Fruit fly (Drosophila melanogaster) whole organism, embryonic: ENCODE data around the gene CG13634.

Experiments used
- Abd-B ChIP-seq: fragments of 200-800 bp; sonication (Bioruptor generic); optimal IDR thresholded peaks from 2 replicates; lab custom pipeline; 2018; ENCODE audit warnings: missing biosample characterization, mild to moderate bottlenecking, missing genetic modification characterization, moderate library complexity
- Awh ChIP-seq: fragments of 200-800 bp; sonication (Bioruptor generic); IDR thresholded peaks from 2 replicates; pipeline ENCODE4, ENCODE4 v1.3.6; 2022; ENCODE audit warnings: missing biosample characterization, missing genetic modification characterization
- Blimp-1 ChIP-seq: fragments of 200-800 bp; sonication (Bioruptor generic); optimal IDR thresholded peaks from 3 replicates; lab custom pipeline; 2018; ENCODE audit warnings: missing biosample characterization, missing genetic modification characterization, mild to moderate bottlenecking, moderate library complexity, missing genetic modification reagents
- CG11695 ChIP-seq: fragments of 200-800 bp; sonication (Bioruptor generic); IDR thresholded peaks from 3 replicates; pipeline ENCODE4 v1.3.6; 2022; ENCODE audit warnings: missing biosample characterization, missing genetic modification characterization
- CG12391 ChIP-seq: fragments of 200-800 bp; sonication (Bioruptor generic); optimal IDR thresholded peaks from 3 replicates; lab custom pipeline; 2018; ENCODE audit warnings: missing biosample characterization, mild to moderate bottlenecking, missing genetic modification characterization, moderate library complexity
- CG12659 ChIP-seq: fragments of 200-800 bp; sonication (Bioruptor generic); optimal IDR thresholded peaks from 3 replicates; lab custom pipeline; 2017; ENCODE audit warnings: mild to moderate bottlenecking, missing biosample characterization, missing genetic modification reagents, missing genetic modification characterization
- CG13775 ChIP-seq: fragments of 200-800 bp; sonication (Bioruptor generic); optimal IDR thresholded peaks from 3 replicates; lab custom pipeline; 2017; ENCODE audit warnings: missing biosample characterization, mild to moderate bottlenecking, missing genetic modification characterization
- CG13894 ChIP-seq: fragments of 200-800 bp; sonication (Bioruptor generic); optimal IDR thresholded peaks from 3 replicates; lab custom pipeline; 2018; ENCODE audit warnings: missing biosample characterization, mild to moderate bottlenecking, missing genetic modification characterization, moderate library complexity
- CG14667 ChIP-seq: fragments of 200-800 bp; sonication (Bioruptor generic); IDR thresholded peaks from 2 replicates; pipeline ENCODE4 v1.3.6; 2022; ENCODE audit warnings: missing biosample characterization, missing genetic modification characterization
- CG1603 ChIP-seq: fragments of 200-800 bp; sonication (Bioruptor generic); optimal IDR thresholded peaks from 2 replicates; lab custom pipeline; 2019; ENCODE audit warnings: missing biosample characterization, mild to moderate bottlenecking, missing genetic modification characterization, moderate library complexity
- CG1647 ChIP-seq: fragments of 200-800 bp; sonication (Bioruptor generic); optimal IDR thresholded peaks from 3 replicates; lab custom pipeline; 2016; ENCODE audit warnings: missing biosample characterization, missing genetic modification characterization
- CG16813 ChIP-seq: fragments of 200-800 bp; sonication (Bioruptor generic); IDR thresholded peaks from 3 replicates; pipeline ENCODE4 v1.3.6; 2022; ENCODE audit warnings: missing biosample characterization, missing genetic modification characterization; ENCODE audit not compliant: partially characterized antibody
- CG17829 ChIP-seq: fragments of 200-800 bp; optimal IDR thresholded peaks from 2 replicates; lab custom pipeline; 2019; ENCODE audit warnings: missing biosample characterization, mild to moderate bottlenecking, missing genetic modification characterization, moderate library complexity
- CG2712 ChIP-seq: fragments of 200-800 bp; optimal IDR thresholded peaks from 3 replicates; lab custom pipeline; 2019; ENCODE audit warnings: missing biosample characterization, mild to moderate bottlenecking, missing genetic modification characterization, moderate library complexity
- CG2889 ChIP-seq: fragments of 200-800 bp; sonication (Bioruptor generic); IDR thresholded peaks from 3 replicates; pipeline ENCODE4 v1.3.6; 2022; ENCODE audit warnings: missing biosample characterization, missing genetic modification characterization
- CG30403 ChIP-seq: fragments of 200-800 bp; sonication (Bioruptor generic); optimal IDR thresholded peaks from 3 replicates; lab custom pipeline; 2016; ENCODE audit warnings: missing biosample characterization, missing genetic modification characterization
- CG32532 ChIP-seq: fragments of 200-800 bp; sonication (Bioruptor generic); IDR thresholded peaks from 2 replicates; pipeline ENCODE4 v1.3.6; 2022; ENCODE audit warnings: missing biosample characterization, missing genetic modification characterization
- CG34224 ChIP-seq: fragments of 200-800 bp; sonication (Bioruptor generic); IDR thresholded peaks from 3 replicates; pipeline ENCODE4 v1.3.6; 2022; ENCODE audit warnings: missing biosample characterization, missing genetic modification characterization; ENCODE audit not compliant: partially characterized antibody
- CG4282 ChIP-seq: fragments of 200-800 bp; sonication (Bioruptor generic); optimal IDR thresholded peaks from 2 replicates; lab custom pipeline; 2016; ENCODE audit warnings: missing biosample characterization, missing genetic modification characterization
- CG7357 ChIP-seq: fragments of 200-800 bp; sonication (Bioruptor generic); IDR thresholded peaks from 3 replicates; pipeline ENCODE4 v1.3.6; 2022; ENCODE audit warnings: missing biosample characterization, missing genetic modification characterization
- CG7928 ChIP-seq: fragments of 200-800 bp; sonication (Bioruptor generic); optimal IDR thresholded peaks from 2 replicates; lab custom pipeline; 2017; ENCODE audit warnings: missing biosample characterization, mild to moderate bottlenecking, missing genetic modification characterization
- CG8478 ChIP-seq: fragments of >200 bp; optimal IDR thresholded peaks from 2 replicates; lab custom pipeline; 2018
- CG9932 ChIP-seq: fragments of 200-800 bp; sonication (Bioruptor generic); IDR thresholded peaks from 2 replicates; pipeline ENCODE4 v1.3.6; 2022; ENCODE audit warnings: missing biosample characterization, missing genetic modification characterization
- Chrac-16 ChIP-seq: fragments of 200-800 bp; sonication (Bioruptor generic); optimal IDR thresholded peaks from 3 replicates; lab custom pipeline; 2016; ENCODE audit warnings: missing biosample characterization, missing genetic modification characterization
- Dad ChIP-seq: fragments of 200-800 bp; sonication (Bioruptor generic); optimal IDR thresholded peaks from 3 replicates; lab custom pipeline; 2016; ENCODE audit warnings: missing biosample characterization, missing genetic modification characterization
- Dek ChIP-seq: fragments of 200-800 bp; sonication (Bioruptor generic); optimal IDR thresholded peaks from 3 replicates; lab custom pipeline; 2019; ENCODE audit warnings: missing biosample characterization, mild to moderate bottlenecking, missing genetic modification characterization, moderate library complexity
- Dip3 ChIP-seq: fragments of 200-800 bp; sonication (Bioruptor generic); optimal IDR thresholded peaks from 3 replicates; lab custom pipeline; 2016; ENCODE audit warnings: missing biosample characterization, missing genetic modification characterization
- E2f1 ChIP-seq: fragments of 200-800 bp; sonication (Bioruptor generic); IDR thresholded peaks from 2 replicates; pipeline ENCODE4 v1.3.6; 2022; ENCODE audit warnings: missing biosample characterization, missing genetic modification characterization
- HLH3B ChIP-seq: fragments of 200-800 bp; sonication (Bioruptor generic); IDR thresholded peaks from 2 replicates; pipeline ENCODE4 v1.3.6; 2022; ENCODE audit warnings: missing biosample characterization, missing genetic modification characterization
- Hmr ChIP-seq: fragments of 200-800 bp; sonication (Bioruptor generic); optimal IDR thresholded peaks from 3 replicates; lab custom pipeline; 2017; ENCODE audit warnings: mild to moderate bottlenecking, missing biosample characterization, missing genetic modification reagents, missing genetic modification characterization
- Lpt ChIP-seq: fragments of >200 bp; optimal IDR thresholded peaks from 2 replicates; lab custom pipeline; 2018; ENCODE audit warnings: missing biosample characterization, missing genetic modification characterization
- MESR4 ChIP-seq: fragments of 200-800 bp; sonication (Bioruptor generic); optimal IDR thresholded peaks from 2 replicates; lab custom pipeline; 2018; ENCODE audit warnings: missing biosample characterization, mild to moderate bottlenecking, missing genetic modification characterization, moderate library complexity
- NfI ChIP-seq: fragments of 200-800 bp; sonication (Bioruptor generic); optimal IDR thresholded peaks from 3 replicates; lab custom pipeline; 2018; ENCODE audit warnings: missing biosample characterization, mild to moderate bottlenecking, missing genetic modification characterization, moderate library complexity
- Scr ChIP-seq: fragments of 200-800 bp; sonication (Bioruptor generic); IDR thresholded peaks from 2 replicates; pipeline ENCODE4 v1.3.6; 2022; ENCODE audit warnings: missing biosample characterization, missing genetic modification characterization; ENCODE audit not compliant: partially characterized antibody
- Sin3A ChIP-seq: fragments of >200 bp; optimal IDR thresholded peaks from 2 replicates; lab custom pipeline; 2018
- Six4 ChIP-seq: fragments of 200-800 bp; sonication (Bioruptor generic); optimal IDR thresholded peaks from 2 replicates; lab custom pipeline; 2016; ENCODE audit warnings: missing biosample characterization, missing genetic modification characterization
- Sox102F ChIP-seq: fragments of 200-800 bp; sonication (Bioruptor generic); optimal IDR thresholded peaks from 2 replicates; lab custom pipeline; 2018; ENCODE audit warnings: missing biosample characterization, mild to moderate bottlenecking, missing genetic modification characterization, moderate library complexity
- Stat92E ChIP-seq, 3 experiments: fragments of >200 bp in 2 of 3; fragments of 200-800 bp in 1 of 3; sonication (Bioruptor generic) in 1 of 3; optimal IDR thresholded peaks; 2 replicates each; lab custom pipeline; 2017 to 2019; ENCODE audit warnings: missing biosample characterization in 3 of 3, missing genetic modification characterization in 3 of 3, mild to moderate bottlenecking in 1 of 3, moderate library complexity in 1 of 3
- br ChIP-seq: fragments of >200 bp; optimal IDR thresholded peaks from 2 replicates; lab custom pipeline; 2017
- chif ChIP-seq, 2 experiments: fragments of 200-800 bp; sonication (Bioruptor generic); optimal IDR thresholded peaks; 3 replicates each; lab custom pipeline; 2016; ENCODE audit warnings: missing biosample characterization in 2 of 2, missing genetic modification characterization in 2 of 2
- dysf ChIP-seq: fragments of 200-800 bp; sonication (Bioruptor generic); IDR thresholded peaks from 3 replicates; pipeline ENCODE4 v1.3.6; 2022; ENCODE audit warnings: missing biosample characterization, missing genetic modification characterization
- en ChIP-seq: fragments of 200-800 bp; sonication (Bioruptor generic); optimal IDR thresholded peaks from 2 replicates; lab custom pipeline; 2016; ENCODE audit warnings: missing biosample characterization, missing genetic modification characterization
- ftz-f1 ChIP-seq: fragments of 200-800 bp; sonication (Bioruptor generic); optimal IDR thresholded peaks from 2 replicates; lab custom pipeline; 2016; ENCODE audit warnings: missing biosample characterization, missing genetic modification characterization
- luna ChIP-seq: fragments of 200-800 bp; sonication (Bioruptor generic); optimal IDR thresholded peaks from 2 replicates; lab custom pipeline; 2016; ENCODE audit warnings: missing biosample characterization, missing genetic modification characterization
- nmo ChIP-seq: fragments of 200-800 bp; sonication (Bioruptor generic); optimal IDR thresholded peaks from 2 replicates; lab custom pipeline; 2018; ENCODE audit warnings: missing biosample characterization, mild to moderate bottlenecking, missing genetic modification characterization, moderate library complexity
- phol ChIP-seq: fragments of 200-800 bp; sonication (Bioruptor generic); optimal IDR thresholded peaks from 3 replicates; lab custom pipeline; 2018; ENCODE audit warnings: missing biosample characterization, mild to moderate bottlenecking, missing genetic modification characterization, moderate library complexity
- ranshi ChIP-seq: fragments of 200-800 bp; sonication (Bioruptor generic); IDR thresholded peaks from 2 replicates; pipeline ENCODE4 v1.3.6; 2022; ENCODE audit warnings: missing biosample characterization, missing genetic modification characterization
- row ChIP-seq: fragments of 200-800 bp; sonication (Bioruptor generic); IDR thresholded peaks from 3 replicates; pipeline ENCODE4 v1.3.6; 2022; ENCODE audit warnings: missing biosample characterization, missing genetic modification characterization
- sens-2 ChIP-seq: fragments of 200-800 bp; sonication (Bioruptor generic); IDR thresholded peaks from 2 replicates; pipeline ENCODE4 v1.3.6; 2022; ENCODE audit warnings: missing biosample characterization, missing genetic modification characterization
- slbo ChIP-seq: fragments of 200-800 bp; sonication (Bioruptor generic); IDR thresholded peaks from 2 replicates; pipeline ENCODE4 v1.3.6; 2022; ENCODE audit warnings: missing biosample characterization, missing genetic modification characterization

Gene CG13634

dm6 chr3R:24816993-24817854 is 27.3 kb upstream of the CG13634 start, which contains the start of the genes CG5808 and Saf-B (continued):
- peak; percentile 60 for TF ChIP-seq slbo (GFP tag; lab: Robert Waterston, UW)
- peak; percentile 33 for TF ChIP-seq Dek (tag; lab: Kevin White, UChicago)
- no peak for TF ChIP-seq Dip3
- no peak for TF ChIP-seq CG1647 (GFP tag; lab: Kevin White, UChicago)
- TF ChIP-seq luna: no peak
- TF ChIP-seq CG17829 (tag; lab: Kevin White, UChicago): peak; percentile 71
- no peak for TF ChIP-seq chif (GFP tag; optimal IDR thresholded peaks at IDR 0.05; lab: Kevin White, UChicago)
- TF ChIP-seq CG7357 (GFP tag; lab: Robert Waterston, UW): no peak
- TF ChIP-seq en (GFP tag; lab: Kevin White, UChicago): no peak
- no peak for TF ChIP-seq NfI
- TF ChIP-seq Hmr: no peak
- peak; percentile 85 for TF ChIP-seq nmo
- TF ChIP-seq CG9932 (GFP tag; lab: Robert Waterston, UW): peak; percentile 38; the same call in 1 of the 2 replicates
- no peak for TF ChIP-seq Lpt (GFP tag; lab: Kevin White, UChicago)
- TF ChIP-seq MESR4 (GFP tag; lab: Kevin White, UChicago): peak; percentile 98
- no peak for TF ChIP-seq CG4282 (GFP tag; lab: Kevin White, UChicago)
- peak; percentile 40 for TF ChIP-seq Six4 (GFP tag; lab: Kevin White, UChicago)
- no peak for TF ChIP-seq Sox102F (GFP tag; lab: Kevin White, UChicago)
- TF ChIP-seq CG12391: peak; percentile 69
- peak; percentile 4 for TF ChIP-seq Chrac-16
- TF ChIP-seq Stat92E (GFP tag; optimal IDR thresholded peaks at IDR 0.05; lab: Kevin White, UChicago): no peak
- TF ChIP-seq ranshi (GFP tag; lab: Robert Waterston, UW): no peak
- no peak for TF ChIP-seq br (lab: Kevin White, UChicago)
- peak; percentile 50; the same call in 2 of the 3 replicates for TF ChIP-seq dysf (GFP tag; lab: Robert Waterston, UW)
- no peak for TF ChIP-seq Abd-B (GFP tag; lab: Kevin White, UChicago)
- no peak for TF ChIP-seq CG13894
- peak; percentile 61 for TF ChIP-seq CG13775 (GFP tag; lab: Kevin White, UChicago)
- no peak for TF ChIP-seq sens-2 (GFP tag; lab: Robert Waterston, UW)
- TF ChIP-seq CG7928 (GFP tag; lab: Kevin White, UChicago): peak; percentile 18
- no peak for TF ChIP-seq CG1603 (tag; lab: Kevin White, UChicago)
- TF ChIP-seq Scr (GFP tag; lab: Robert Waterston, UW): peak; percentile 86
- peak; percentile 61 for TF ChIP-seq CG2712 (tag; lab: Kevin White, UChicago)
- peak; percentile 38; the same call in 1 of the 2 replicates for TF ChIP-seq CG14667 (GFP tag; lab: Robert Waterston, UW)
- peak; percentile 85 for TF ChIP-seq CG34224
- TF ChIP-seq CG2889: no peak
- TF ChIP-seq Dad (GFP tag; lab: Kevin White, UChicago): no peak
- TF ChIP-seq CG16813: peak; percentile 90
- no peak for TF ChIP-seq Blimp-1 (GFP tag; lab: Kevin White, UChicago)
- 0 out of 3 replicates have a peak, but pooled peaks have one; percentile 28 for TF ChIP-seq CG11695 (GFP tag; lab: Robert Waterston, UW)
- no peak for TF ChIP-seq CG8478 (lab: Kevin White, UChicago)
- TF ChIP-seq CG12659 (GFP tag; lab: Kevin White, UChicago): peak; percentile 63
- TF ChIP-seq ftz-f1: peak; percentile 38
- TF ChIP-seq row (GFP tag; lab: Robert Waterston, UW): peak; percentile 83
- peak; percentile 36 for TF ChIP-seq CG32532 (GFP tag; lab: Robert Waterston, UW)
- peak; percentile 31; the same call in 1 of the 2 replicates for TF ChIP-seq HLH3B (GFP tag; lab: Robert Waterston, UW)
- TF ChIP-seq phol (tag; lab: Kevin White, UChicago): peak; percentile 94
- peak; percentile 57 for TF ChIP-seq CG30403
- no peak for TF ChIP-seq Awh (GFP tag; lab: Robert Waterston, UW)
- TF ChIP-seq Sin3A (lab: Kevin White, UChicago): no peak
- peak; percentile 59 for TF ChIP-seq E2f1 (GFP tag; lab: Robert Waterston, UW)
